Worm (Caenorhabditis elegans) whole organism, midembryonic: ENCODE measurements around the gene set-14.

Source experiments
- T22C8.4 ChIP-seq: fragments of 200-800 bp; sonication (Bioruptor generic); IDR thresholded peaks from 2 replicates; pipeline ENCODE4 v1.3.6; 2022; ENCODE audit warnings: missing genetic modification characterization, missing compliant biosample characterization
- cog-1 ChIP-seq: sonication (generic microtip); optimal IDR thresholded peaks from 2 replicates; lab custom pipeline; 2016; ENCODE audit warnings: missing genetic modification characterization, missing compliant biosample characterization
- flt-1 ChIP-seq: fragments of 200-800 bp; sonication (Bioruptor generic); IDR thresholded peaks from 2 replicates; pipeline ENCODE4 v1.3.6; 2022; ENCODE audit warnings: missing genetic modification characterization, missing compliant biosample characterization
- klf-2 ChIP-seq: fragments of 200-800 bp; sonication (Bioruptor generic); conservative IDR thresholded peaks from 2 replicates; pipeline ENCODE4 v1.3.6; 2022; ENCODE audit warnings: missing genetic modification reagents, missing genetic modification characterization, missing compliant biosample characterization
- med-1 ChIP-seq: sonication (generic microtip); optimal IDR thresholded peaks from 2 replicates; lab custom pipeline; 2017; ENCODE audit warnings: missing genetic modification characterization, mild to moderate bottlenecking, missing compliant biosample characterization, antibody characterized with exemption, missing genetic modification reagents; ENCODE audit not compliant: insufficient read depth
- ref-1 ChIP-seq: fragments of 200-800 bp; sonication (Bioruptor generic); conservative IDR thresholded peaks from 2 replicates; pipeline ENCODE4 v1.3.6; 2022; ENCODE audit warnings: missing genetic modification reagents, missing genetic modification characterization, missing compliant biosample characterization
- tab-1 ChIP-seq: fragments of 200-800 bp; sonication (Bioruptor generic); IDR thresholded peaks from 2 replicates; pipeline ENCODE4 v1.3.6; 2022; ENCODE audit warnings: missing genetic modification characterization, missing compliant biosample characterization
- ztf-23 ChIP-seq: fragments of 200-800 bp; sonication (Bioruptor generic); IDR thresholded peaks from 2 replicates; pipeline ENCODE4 v1.3.6; 2022; ENCODE audit warnings: missing genetic modification reagents, missing genetic modification characterization, missing compliant biosample characterization
- ztf-29 ChIP-seq: fragments of 200-800 bp; sonication (Bioruptor generic); IDR thresholded peaks from 2 replicates; pipeline ENCODE4 v1.3.6; 2022; ENCODE audit warnings: missing genetic modification reagents, missing genetic modification characterization, missing compliant biosample characterization

set-14 gene

DNA sequence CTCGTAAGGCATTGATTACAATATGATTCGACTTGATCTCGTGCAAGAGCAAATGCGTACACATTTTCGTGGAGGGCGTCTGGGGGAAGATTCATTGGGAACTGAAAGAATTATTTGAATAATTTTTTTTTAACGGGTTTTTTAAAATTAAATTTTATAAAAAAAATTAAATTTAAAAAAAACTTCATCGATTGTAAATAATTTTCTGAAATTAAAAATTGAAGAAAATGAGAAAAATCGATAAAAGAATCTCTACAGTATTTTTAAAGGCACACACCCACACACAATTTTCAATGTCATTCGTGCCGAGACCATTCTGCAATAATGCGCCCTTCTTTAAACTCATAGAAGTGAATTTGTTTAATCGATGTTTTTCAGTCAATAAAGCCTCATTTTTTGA, at the start of gene set-14:
Gene set-14, minus strand, starts transcription at position 101 of the 400 bp plus-strand sequence.
- TF ChIP-seq ztf-29 (no peak), flt-1 (GFP tag; lab: Robert Waterston, UW) (no peak), ztf-23 (GFP tag; lab: Robert Waterston, UW) (no peak)

- no peak for TF ChIP-seq cog-1
- no peak for TF ChIP-seq med-1
- TF ChIP-seq T22C8.4 (GFP tag; lab: Robert Waterston, UW): no peak
- TF ChIP-seq ztf-29: no peak
- TF ChIP-seq ztf-23 (GFP tag; lab: Robert Waterston, UW): no peak
- TF ChIP-seq tab-1: no peak
Observed at ce11 chrII:10843527-10843926, 47.4 kb upstream of the set-14 start, which contains the start of gene M106.8. M106.8 (minus strand) TSS chrII:10843627.

- TF ChIP-seq ref-1 (GFP tag; lab: Robert Waterston, UW) (peak; percentile 98), ztf-23 (GFP tag; lab: Robert Waterston, UW) (peak; percentile 92), tab-1 (peak; percentile 95), ztf-29 (peak; percentile 87), cog-1 (peak; percentile 92), flt-1 (GFP tag; lab: Robert Waterston, UW) (peak; percentile 97), klf-2 (GFP tag; lab: Robert Waterston, UW) (peak; percentile 89), T22C8.4 (GFP tag; lab: Robert Waterston, UW) (peak; percentile 93), med-1 (peak; percentile 69)
Observed at ce11 chrII:10840067-10840466, 44.0 kb upstream of the set-14 start.

DNA sequence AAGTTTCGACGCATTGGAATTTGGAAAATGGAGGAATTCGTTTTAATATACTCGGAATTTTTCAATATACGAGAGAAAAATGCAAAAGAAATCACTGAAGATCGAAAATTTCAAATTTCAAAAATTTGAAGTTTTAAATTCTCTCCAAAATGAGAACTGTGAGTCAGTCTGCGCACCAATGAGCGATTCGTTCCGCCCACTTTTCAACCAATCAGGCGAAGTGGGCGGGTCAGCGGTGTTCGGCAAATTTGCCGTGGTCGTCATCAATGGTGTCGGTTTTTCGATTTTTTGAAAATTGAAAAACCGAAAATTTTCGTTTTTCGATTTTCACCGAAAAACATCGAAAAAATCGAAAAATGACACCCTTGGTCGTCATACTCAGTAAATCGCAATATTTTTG, 42.5 kb upstream of the set-14 start:
- TF ChIP-seq ztf-23 (GFP tag; lab: Robert Waterston, UW) (no peak), klf-2 (GFP tag; lab: Robert Waterston, UW) (no peak), cog-1 (no peak), ztf-29 (no peak), tab-1 (no peak), flt-1 (GFP tag; lab: Robert Waterston, UW) (no peak), med-1 (no peak), ref-1 (GFP tag; lab: Robert Waterston, UW) (no peak), T22C8.4 (GFP tag; lab: Robert Waterston, UW) (no peak)

ce11 chrII:10834717-10835116, 38.6 kb upstream of the set-14 start:
- TF ChIP-seq ztf-29: no peak
- 0 out of 2 replicates have a peak, but pooled peaks have one; percentile 29 for TF ChIP-seq flt-1 (GFP tag; lab: Robert Waterston, UW)

ce11 chrII:10829572-10829971, 33.5 kb upstream of the set-14 start:
- TF ChIP-seq T22C8.4 (GFP tag; lab: Robert Waterston, UW) (no peak), cog-1 (no peak), klf-2 (GFP tag; lab: Robert Waterston, UW) (no peak), med-1 (no peak), tab-1 (no peak), flt-1 (GFP tag; lab: Robert Waterston, UW) (no peak), ref-1 (GFP tag; lab: Robert Waterston, UW) (no peak), ztf-23 (GFP tag; lab: Robert Waterston, UW) (no peak), ztf-29 (no peak)

DNA sequence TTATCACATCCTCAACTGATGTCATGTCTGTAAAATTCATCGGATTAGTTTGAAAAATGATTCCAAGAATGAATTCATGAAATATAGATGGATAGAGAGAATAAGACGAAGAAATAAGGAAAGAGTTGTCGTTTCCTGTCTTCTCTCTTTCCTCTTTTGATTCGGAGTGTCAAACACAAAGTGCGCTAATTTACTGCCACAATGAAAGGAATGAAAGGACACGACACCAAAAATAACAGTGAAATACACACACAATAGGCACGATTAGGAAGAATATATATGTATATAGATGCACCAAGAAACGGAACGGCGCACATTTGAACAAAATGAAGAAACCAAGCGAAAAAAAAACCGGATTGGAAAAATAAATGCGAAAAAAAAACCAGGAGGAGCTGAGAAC, 33.0 kb upstream of the set-14 start, which contains the start of gene VM106R.1:
Gene VM106R.1, minus strand, starts transcription at position 101 of the 400 bp plus-strand sequence.
- TF ChIP-seq ref-1 (GFP tag; lab: Robert Waterston, UW) (no peak), tab-1 (no peak), flt-1 (GFP tag; lab: Robert Waterston, UW) (no peak), T22C8.4 (GFP tag; lab: Robert Waterston, UW) (no peak), ztf-23 (GFP tag; lab: Robert Waterston, UW) (no peak)

DNA sequence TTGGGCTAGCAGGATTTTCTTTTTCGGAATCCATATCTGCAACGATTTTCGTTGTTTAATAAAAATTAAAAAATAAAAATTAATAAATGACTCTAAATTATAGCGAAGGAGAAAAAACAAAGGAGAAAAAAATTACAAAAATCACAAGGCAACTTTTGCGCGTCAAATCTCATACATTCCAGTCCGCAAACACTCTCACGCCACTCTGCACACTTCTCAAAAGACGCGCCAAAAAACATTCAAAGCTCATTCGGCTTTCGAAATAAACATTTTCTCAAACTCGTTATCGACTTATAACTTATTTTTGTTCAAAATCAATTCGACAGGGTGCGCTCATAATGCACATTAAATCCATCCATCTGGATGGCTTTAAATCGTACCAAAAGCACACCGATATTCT, 28.0 kb upstream of the set-14 start, which contains the start of the genes R06F6.12 and mix-1:
Gene R06F6.12, minus strand, starts transcription at position 36 of the 400 bp plus-strand sequence.
Gene mix-1, plus strand, starts transcription at position 201 of the 400 bp plus-strand sequence.
- TF ChIP-seq ztf-23 (GFP tag; lab: Robert Waterston, UW) (no peak), flt-1 (GFP tag; lab: Robert Waterston, UW) (no peak), tab-1 (peak; percentile 44; the same call in 1 of the 2 replicates)

DNA sequence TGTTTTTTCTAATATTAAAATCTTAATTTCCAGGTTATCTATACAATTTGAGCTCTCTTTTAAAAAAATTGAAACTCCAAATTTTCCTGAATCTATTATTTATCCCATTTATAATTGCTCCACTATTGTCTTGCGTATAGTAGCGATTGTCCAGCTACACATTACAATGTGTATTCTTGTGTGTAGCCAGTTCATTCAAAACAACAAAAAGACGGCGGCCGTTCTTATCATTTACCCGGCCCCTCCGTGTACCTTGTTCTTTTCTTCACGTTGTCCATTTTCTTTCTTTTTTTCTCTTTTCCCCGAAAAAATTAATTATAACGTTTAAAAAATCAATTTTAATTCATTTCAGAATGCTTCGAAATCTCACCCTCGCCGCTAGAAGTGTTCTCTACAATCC, 24.6 kb upstream of the set-14 start, which contains the start of gene ech-4:
Gene ech-4, plus strand, starts transcription at position 353 of the 400 bp plus-strand sequence.
- TF ChIP-seq ref-1 (GFP tag; lab: Robert Waterston, UW): no peak
- TF ChIP-seq tab-1: no peak
- TF ChIP-seq cog-1: no peak
- TF ChIP-seq ztf-23 (GFP tag; lab: Robert Waterston, UW): no peak
- no peak for TF ChIP-seq flt-1 (GFP tag; lab: Robert Waterston, UW)
- TF ChIP-seq T22C8.4 (GFP tag; lab: Robert Waterston, UW): no peak
- TF ChIP-seq klf-2 (GFP tag; lab: Robert Waterston, UW): no peak
- TF ChIP-seq ztf-29: no peak

ce11 chrII:10819928-10820423, 23.9 kb upstream of the set-14 start, which contains the start of gene R06F6.8:
R06F6.8 (minus strand) TSS chrII:10819978.
- TF ChIP-seq T22C8.4 (GFP tag; lab: Robert Waterston, UW) (no peak), cog-1 (no peak), flt-1 (GFP tag; lab: Robert Waterston, UW) (no peak), ztf-29 (no peak), med-1 (no peak), ztf-23 (GFP tag; lab: Robert Waterston, UW) (no peak), klf-2 (GFP tag; lab: Robert Waterston, UW) (no peak), tab-1 (no peak), ref-1 (GFP tag; lab: Robert Waterston, UW) (no peak)

DNA sequence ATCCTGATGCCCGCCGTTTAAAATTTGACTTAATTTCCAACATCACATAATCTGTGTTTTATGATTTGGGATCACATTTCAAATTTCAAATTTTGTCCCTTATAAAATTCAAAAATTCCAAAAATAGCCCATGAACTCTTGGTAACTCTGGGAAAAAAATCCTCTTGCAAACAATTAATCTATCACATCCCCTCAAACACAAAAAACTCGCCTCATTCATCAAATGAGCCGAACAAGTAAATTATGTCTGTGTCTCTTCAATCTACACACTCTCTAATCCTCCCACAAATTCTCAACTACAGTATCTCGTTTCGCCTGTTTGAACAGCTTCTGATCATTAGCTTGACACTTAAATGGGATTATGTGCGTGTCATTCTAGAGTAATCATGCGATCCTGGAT, 14.6 kb upstream of the set-14 start, which contains the start of gene msrp-7:
Gene msrp-7, plus strand, starts transcription at position 301 of the 400 bp plus-strand sequence.
- TF ChIP-seq cog-1 (no peak), ref-1 (GFP tag; lab: Robert Waterston, UW) (no peak), T22C8.4 (GFP tag; lab: Robert Waterston, UW) (no peak), ztf-23 (GFP tag; lab: Robert Waterston, UW) (no peak), klf-2 (GFP tag; lab: Robert Waterston, UW) (no peak), med-1 (no peak), flt-1 (GFP tag; lab: Robert Waterston, UW) (no peak), tab-1 (no peak), ztf-29 (no peak)
